Fruit fly (Drosophila melanogaster) whole organism, embryonic: ENCODE measurements around the gene wrm2.

Source experiments
- B-H2 ChIP-seq: fragments of 200-800 bp; sonication (Bioruptor generic); optimal IDR thresholded peaks from 2 replicates; lab custom pipeline; 2018; ENCODE audit warnings: missing biosample characterization, mild to moderate bottlenecking, missing genetic modification characterization
- CG10147 ChIP-seq: fragments of 200-800 bp; sonication (Bioruptor generic); optimal IDR thresholded peaks from 2 replicates; lab custom pipeline; 2019; ENCODE audit warnings: missing biosample characterization, mild to moderate bottlenecking, missing genetic modification characterization, moderate library complexity
- CG11723 ChIP-seq: fragments of 200-800 bp; sonication (Bioruptor generic); optimal IDR thresholded peaks from 2 replicates; lab custom pipeline; 2017; ENCODE audit warnings: missing biosample characterization, mild to moderate bottlenecking, missing genetic modification characterization
- CG12071 ChIP-seq: fragments of 200-800 bp; sonication (Bioruptor generic); optimal IDR thresholded peaks from 3 replicates; lab custom pipeline; 2018; ENCODE audit warnings: missing biosample characterization, mild to moderate bottlenecking, missing genetic modification characterization
- CG12155 ChIP-seq: fragments of 200-800 bp; sonication (Bioruptor generic); optimal IDR thresholded peaks from 3 replicates; lab custom pipeline; 2016; ENCODE audit warnings: missing biosample characterization, missing genetic modification characterization
- CG12219 ChIP-seq: fragments of 200-800 bp; sonication (Bioruptor generic); optimal IDR thresholded peaks from 3 replicates; lab custom pipeline; 2018; ENCODE audit warnings: missing biosample characterization, mild to moderate bottlenecking, missing genetic modification characterization
- CG14014 ChIP-seq: fragments of 200-800 bp; sonication (Bioruptor generic); IDR thresholded peaks from 2 replicates; pipeline ENCODE4 v1.3.6; 2022; ENCODE audit warnings: missing biosample characterization, missing genetic modification characterization
- CG14441 ChIP-seq: fragments of 200-800 bp; sonication (Bioruptor generic); IDR thresholded peaks from 2 replicates; pipeline ENCODE4 v1.3.6; 2022; ENCODE audit warnings: missing biosample characterization, missing genetic modification characterization
- CG1529 ChIP-seq: fragments of 200-800 bp; sonication (Bioruptor generic); optimal IDR thresholded peaks from 3 replicates; lab custom pipeline; 2018; ENCODE audit warnings: missing biosample characterization, missing genetic modification characterization
- CG17361 ChIP-seq: fragments of 200-800 bp; sonication (Bioruptor generic); IDR thresholded peaks from 3 replicates; pipeline ENCODE4 v1.3.6; 2022; ENCODE audit warnings: missing biosample characterization, missing genetic modification characterization
- CG17568 ChIP-seq: fragments of 200-800 bp; sonication (Bioruptor generic); optimal IDR thresholded peaks from 2 replicates; lab custom pipeline; 2018; ENCODE audit warnings: missing biosample characterization, mild to moderate bottlenecking, missing genetic modification characterization, moderate library complexity
- CG2199 ChIP-seq: fragments of 200-800 bp; sonication (Bioruptor generic); IDR thresholded peaks from 3 replicates; pipeline ENCODE4 v1.3.6; 2022; ENCODE audit warnings: missing biosample characterization, missing genetic modification characterization
- CG2889 ChIP-seq: fragments of 200-800 bp; sonication (Bioruptor generic); IDR thresholded peaks from 3 replicates; pipeline ENCODE4 v1.3.6; 2022; ENCODE audit warnings: missing biosample characterization, missing genetic modification characterization
- CG3065 ChIP-seq: fragments of 200-800 bp; sonication (Bioruptor generic); optimal IDR thresholded peaks from 2 replicates; lab custom pipeline; 2016; ENCODE audit warnings: missing biosample characterization, missing genetic modification characterization
- CG42726 ChIP-seq: fragments of 200-800 bp; sonication (Bioruptor generic); IDR thresholded peaks from 2 replicates; pipeline ENCODE4 v1.3.6; 2022; ENCODE audit warnings: missing biosample characterization, missing genetic modification characterization; ENCODE audit not compliant: partially characterized antibody
- CG4707 ChIP-seq: fragments of 200-800 bp; sonication (Bioruptor generic); optimal IDR thresholded peaks from 2 replicates; lab custom pipeline; 2018; ENCODE audit warnings: missing biosample characterization, mild to moderate bottlenecking, missing genetic modification characterization, moderate library complexity
- CG4854 ChIP-seq: fragments of 200-800 bp; sonication (Bioruptor generic); optimal IDR thresholded peaks from 2 replicates; lab custom pipeline; 2016; ENCODE audit warnings: missing biosample characterization, missing genetic modification characterization, inconsistent platforms
- CG5245 ChIP-seq: fragments of 200-800 bp; sonication (Bioruptor generic); optimal IDR thresholded peaks from 3 replicates; lab custom pipeline; 2016; ENCODE audit warnings: missing biosample characterization, missing genetic modification characterization
- CG7745 ChIP-seq: fragments of 200-800 bp; sonication (Bioruptor generic); optimal IDR thresholded peaks from 2 replicates; lab custom pipeline; 2018; ENCODE audit warnings: missing biosample characterization, mild to moderate bottlenecking, missing genetic modification characterization, moderate library complexity
- CG8290 ChIP-seq, 3 experiments: fragments of 200-800 bp; sonication (Bioruptor generic); optimal IDR thresholded peaks; 2 replicates each; lab custom pipeline; 2016 to 2019; ENCODE audit warnings: missing biosample characterization in 3 of 3, missing genetic modification characterization in 3 of 3, mild to moderate bottlenecking in 2 of 3, moderate library complexity in 1 of 3
- CG8765 ChIP-seq: fragments of 200-800 bp; sonication (Bioruptor generic); IDR thresholded peaks from 2 replicates; pipeline ENCODE4 v1.3.6; 2022; ENCODE audit warnings: missing biosample characterization, missing genetic modification characterization
- CG8944 ChIP-seq: fragments of 200-800 bp; sonication (Bioruptor generic); optimal IDR thresholded peaks from 3 replicates; lab custom pipeline; 2016; ENCODE audit warnings: missing biosample characterization, missing genetic modification characterization
- CHES-1-like ChIP-seq: fragments of 200-800 bp; sonication (Bioruptor generic); optimal IDR thresholded peaks from 2 replicates; lab custom pipeline; 2016; ENCODE audit warnings: missing biosample characterization, missing genetic modification characterization
- D ChIP-seq, 2 experiments: fragments of 200-800 bp in 1 of 2; fragments of >200 bp in 1 of 2; sonication (Bioruptor generic) in 1 of 2; optimal IDR thresholded peaks; 2 replicates in 1 of 2; 3 replicates in 1 of 2; lab custom pipeline; 2017; ENCODE audit warnings: mild to moderate bottlenecking in 1 of 2, missing biosample characterization in 1 of 2, missing genetic modification characterization in 1 of 2, missing genetic modification reagents in 1 of 2
- Dad ChIP-seq: fragments of 200-800 bp; sonication (Bioruptor generic); optimal IDR thresholded peaks from 3 replicates; lab custom pipeline; 2016; ENCODE audit warnings: missing biosample characterization, missing genetic modification characterization
- Dref ChIP-seq: fragments of 200-800 bp; sonication (Bioruptor generic); IDR thresholded peaks from 2 replicates; pipeline ENCODE4 v1.3.6; 2022; ENCODE audit warnings: missing biosample characterization, missing genetic modification characterization
- Fer2 ChIP-seq: fragments of 200-800 bp; sonication (Bioruptor generic); optimal IDR thresholded peaks from 2 replicates; lab custom pipeline; 2018; ENCODE audit warnings: missing biosample characterization, mild to moderate bottlenecking, missing genetic modification characterization, moderate library complexity
- MESR4 ChIP-seq: fragments of 200-800 bp; sonication (Bioruptor generic); optimal IDR thresholded peaks from 2 replicates; lab custom pipeline; 2018; ENCODE audit warnings: missing biosample characterization, mild to moderate bottlenecking, missing genetic modification characterization, moderate library complexity
- Optix ChIP-seq: fragments of 200-800 bp; sonication (Bioruptor generic); IDR thresholded peaks from 3 replicates; pipeline ENCODE4 v1.3.6; 2022; ENCODE audit warnings: missing biosample characterization, missing genetic modification characterization
- Poxn ChIP-seq: fragments of 200-800 bp; sonication (Bioruptor generic); IDR thresholded peaks from 2 replicates; pipeline ENCODE4 v1.3.6; 2022; ENCODE audit warnings: missing biosample characterization, missing genetic modification characterization
- Sox100B ChIP-seq: fragments of 200-800 bp; sonication (Bioruptor generic); optimal IDR thresholded peaks from 3 replicates; lab custom pipeline; 2018; ENCODE audit warnings: missing biosample characterization, mild to moderate bottlenecking, missing genetic modification characterization
- Taf1 ChIP-seq: fragments of 200-800 bp; sonication (Bioruptor generic); IDR thresholded peaks from 2 replicates; pipeline ENCODE4 v1.3.6; 2022; ENCODE audit warnings: missing biosample characterization, missing genetic modification characterization
- caup ChIP-seq: fragments of 200-800 bp; sonication (Bioruptor generic); optimal IDR thresholded peaks from 3 replicates; lab custom pipeline; 2017; ENCODE audit warnings: missing biosample characterization, mild to moderate bottlenecking, missing genetic modification characterization, moderate library complexity; ENCODE audit not compliant: severe bottlenecking
- chn ChIP-seq: fragments of 200-800 bp; sonication (Bioruptor generic); optimal IDR thresholded peaks from 2 replicates; lab custom pipeline; 2016; ENCODE audit warnings: missing biosample characterization, missing genetic modification characterization
- dpn ChIP-seq, 2 experiments: fragments of 200-800 bp; sonication (Bioruptor generic); optimal IDR thresholded peaks; 3 replicates each; lab custom pipeline; 2016; ENCODE audit warnings: missing biosample characterization in 2 of 2, missing genetic modification characterization in 2 of 2
- fd102C ChIP-seq: fragments of 200-800 bp; sonication (Bioruptor generic); optimal IDR thresholded peaks from 2 replicates; lab custom pipeline; 2018; ENCODE audit warnings: missing biosample characterization, mild to moderate bottlenecking, missing genetic modification characterization, moderate library complexity
- fu2 ChIP-seq: fragments of 200-800 bp; sonication (Bioruptor generic); optimal IDR thresholded peaks from 2 replicates; lab custom pipeline; 2016; ENCODE audit warnings: missing biosample characterization, missing genetic modification characterization
- gem ChIP-seq: fragments of 200-800 bp; sonication (Bioruptor generic); optimal IDR thresholded peaks from 2 replicates; lab custom pipeline; 2019; ENCODE audit warnings: missing biosample characterization, mild to moderate bottlenecking, missing genetic modification characterization, moderate library complexity
- gro ChIP-seq: fragments of 200-800 bp; sonication (Bioruptor generic); optimal IDR thresholded peaks from 2 replicates; lab custom pipeline; 2016; ENCODE audit warnings: missing biosample characterization, missing genetic modification characterization
- gsb ChIP-seq: fragments of 200-800 bp; sonication (Bioruptor generic); IDR thresholded peaks from 2 replicates; pipeline ENCODE4 v1.3.6; 2022; ENCODE audit warnings: missing biosample characterization, missing genetic modification characterization
- mam ChIP-seq: fragments of 200-800 bp; sonication (Bioruptor generic); optimal IDR thresholded peaks from 3 replicates; lab custom pipeline; 2016; ENCODE audit warnings: missing biosample characterization, missing genetic modification characterization
- pfk ChIP-seq: fragments of 200-800 bp; sonication (Bioruptor generic); optimal IDR thresholded peaks from 2 replicates; lab custom pipeline; 2018; ENCODE audit warnings: missing biosample characterization, mild to moderate bottlenecking, missing genetic modification characterization, moderate library complexity
- pho ChIP-seq: fragments of 200-800 bp; sonication (Bioruptor generic); optimal IDR thresholded peaks from 2 replicates; lab custom pipeline; 2016; ENCODE audit warnings: missing biosample characterization, missing genetic modification characterization
- sc ChIP-seq, 3 experiments: fragments of >200 bp in 2 of 3; fragments of 200-800 bp in 1 of 3; sonication (Bioruptor generic) in 1 of 3; optimal IDR thresholded peaks; 2 replicates in 2 of 3; 3 replicates in 1 of 3; lab custom pipeline; 2017; ENCODE audit warnings: mild to moderate bottlenecking in 1 of 3, missing biosample characterization in 1 of 3, missing genetic modification characterization in 1 of 3, missing genetic modification reagents in 1 of 3
- schlank ChIP-seq: fragments of 200-800 bp; sonication (Bioruptor generic); optimal IDR thresholded peaks from 2 replicates; lab custom pipeline; 2018; ENCODE audit warnings: missing biosample characterization, mild to moderate bottlenecking, missing genetic modification characterization
- seq ChIP-seq: fragments of 200-800 bp; sonication (Bioruptor generic); IDR thresholded peaks from 2 replicates; pipeline ENCODE4 v1.3.6; 2022; ENCODE audit warnings: missing biosample characterization, missing genetic modification characterization
- tio ChIP-seq: fragments of 200-800 bp; sonication (Bioruptor generic); optimal IDR thresholded peaks from 2 replicates; lab custom pipeline; 2017; ENCODE audit warnings: missing biosample characterization, missing genetic modification characterization, inconsistent platforms
- twi ChIP-seq: fragments of 200-800 bp; optimal IDR thresholded peaks from 2 replicates; lab custom pipeline; 2019; ENCODE audit warnings: missing biosample characterization, mild to moderate bottlenecking, missing genetic modification characterization, moderate library complexity

Gene wrm2

DNA sequence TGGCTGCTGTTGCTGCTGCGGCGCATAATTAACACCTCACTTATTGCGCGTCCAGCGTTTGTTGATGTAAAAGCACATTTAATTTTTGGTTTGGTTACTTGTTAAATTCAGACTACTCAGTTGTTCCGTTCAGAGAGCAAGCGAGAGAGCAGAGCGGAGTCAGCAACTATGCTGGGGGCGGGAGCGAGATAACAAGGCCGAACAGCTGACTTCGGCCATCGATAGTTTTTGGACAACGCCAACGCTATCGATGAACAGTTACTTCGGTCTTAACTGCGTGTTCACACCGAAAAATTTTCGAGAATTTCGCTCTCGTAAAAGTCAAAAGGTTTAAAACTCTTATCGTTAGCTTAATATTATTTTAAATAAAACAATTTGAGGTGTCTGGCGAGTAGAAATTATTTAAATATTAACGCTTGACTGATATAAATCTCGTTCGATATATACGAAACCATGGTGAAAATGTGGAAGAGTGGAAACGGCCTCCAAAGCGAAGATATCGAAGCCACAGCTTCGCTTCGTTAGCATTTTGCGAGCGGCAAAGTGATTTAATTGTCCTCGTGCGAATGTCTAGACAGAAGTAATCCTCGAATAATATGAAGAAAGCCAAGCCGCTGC lies 46.4 kb upstream of the wrm2 start, which contains the start of the genes SMSr and smid (continued):
- TF ChIP-seq chn (GFP tag; lab: Kevin White, UChicago) (peak; percentile 54), gem (tag; lab: Kevin White, UChicago) (peak; percentile 82), CG8765 (peak; percentile 52; the same call in 1 of the 2 replicates), seq (GFP tag; lab: Robert Waterston, UW) (no peak), D (optimal IDR thresholded peaks at IDR 0.05; lab: Kevin White, UChicago) (no peak), D (GFP tag; optimal IDR thresholded peaks at IDR 0.05; lab: Kevin White, UChicago) (peak; percentile 28), CG12219 (peak; percentile 16), B-H2 (GFP tag; lab: Kevin White, UChicago) (peak; percentile 23), CG4854 (peak; percentile 52), mam (GFP tag; lab: Kevin White, UChicago) (peak; percentile 66), CG2889 (GFP tag; lab: Robert Waterston, UW) (no peak), CG14441 (GFP tag; lab: Robert Waterston, UW) (peak; percentile 44), Dad (GFP tag; lab: Kevin White, UChicago) (no peak), CG8290 (GFP tag; optimal IDR thresholded peaks at IDR 0.05; lab: Kevin White, UChicago) (peak; percentile 45), CG8290 (tag; optimal IDR thresholded peaks at IDR 0.05; lab: Kevin White, UChicago) (peak in 1 of 2 experiments; percentile 4), sc (optimal IDR thresholded peaks at IDR 0.05; lab: Kevin White, UChicago) (no peak), sc (GFP tag; optimal IDR thresholded peaks at IDR 0.05; lab: Kevin White, UChicago) (peak; percentile 31), CG11723 (GFP tag; lab: Kevin White, UChicago) (peak; percentile 35), Poxn (GFP tag; lab: Robert Waterston, UW) (no peak), caup (GFP tag; lab: Kevin White, UChicago) (no peak), CG8944 (GFP tag; lab: Kevin White, UChicago) (peak; percentile 41), schlank (tag; lab: Kevin White, UChicago) (no peak), CG10147 (GFP tag; lab: Kevin White, UChicago) (peak; percentile 44), CG5245 (GFP tag; lab: Kevin White, UChicago) (no peak), CG4707 (GFP tag; lab: Kevin White, UChicago) (no peak), Fer2 (tag; lab: Kevin White, UChicago) (no peak), pfk (GFP tag; lab: Kevin White, UChicago) (peak; percentile 26), CG12155 (GFP tag; lab: Kevin White, UChicago) (peak; percentile 64), dpn (GFP tag; optimal IDR thresholded peaks at IDR 0.05; lab: Kevin White, UChicago) (peak; percentile 63 to 65), gsb (no peak), CG7745 (tag; lab: Kevin White, UChicago) (no peak), Sox100B (GFP tag; lab: Kevin White, UChicago) (peak; percentile 43), fu2 (GFP tag; lab: Kevin White, UChicago) (peak; percentile 53), Taf1 (GFP tag; lab: Robert Waterston, UW) (no peak; the same call in 1 of the 2 replicates), CG17361 (GFP tag; lab: Robert Waterston, UW) (peak; percentile 82), Optix (GFP tag; lab: Robert Waterston, UW) (no peak), twi (tag; lab: Kevin White, UChicago) (peak; percentile 42), tio (GFP tag; lab: Kevin White, UChicago) (no peak), pho (GFP tag; lab: Kevin White, UChicago) (peak; percentile 61), CG12071 (GFP tag; lab: Kevin White, UChicago) (no peak), fd102C (GFP tag; lab: Kevin White, UChicago) (no peak), CG17568 (GFP tag; lab: Kevin White, UChicago) (no peak), CG1529 (GFP tag; lab: Kevin White, UChicago) (peak; percentile 57), CHES-1-like (no peak), CG14014 (no peak; the same call in 1 of the 2 replicates), CG42726 (0 out of 2 replicates have a peak, but pooled peaks have one; percentile 53), gro (GFP tag; lab: Kevin White, UChicago) (no peak), MESR4 (GFP tag; lab: Kevin White, UChicago) (peak; percentile 56), Dref (GFP tag; lab: Robert Waterston, UW) (peak; percentile 78), CG3065 (GFP tag; lab: Kevin White, UChicago) (peak; percentile 4), CG2199 (GFP tag; lab: Robert Waterston, UW) (no peak)
